Worm (Caenorhabditis elegans) whole organism, midembryonic: Measurements from ENCODE around the gene nadk-2.

ENCODE experiments used
- T22C8.4 ChIP-seq: fragments of 200-800 bp; sonication (Bioruptor generic); IDR thresholded peaks from 2 replicates; pipeline ENCODE4 v1.3.6; 2022; ENCODE audit warnings: missing genetic modification characterization, missing compliant biosample characterization
- cog-1 ChIP-seq: sonication (generic microtip); optimal IDR thresholded peaks from 2 replicates; lab custom pipeline; 2016; ENCODE audit warnings: missing genetic modification characterization, missing compliant biosample characterization
- flt-1 ChIP-seq: fragments of 200-800 bp; sonication (Bioruptor generic); IDR thresholded peaks from 2 replicates; pipeline ENCODE4 v1.3.6; 2022; ENCODE audit warnings: missing genetic modification characterization, missing compliant biosample characterization
- klf-2 ChIP-seq: fragments of 200-800 bp; sonication (Bioruptor generic); conservative IDR thresholded peaks from 2 replicates; pipeline ENCODE4 v1.3.6; 2022; ENCODE audit warnings: missing genetic modification reagents, missing genetic modification characterization, missing compliant biosample characterization
- tab-1 ChIP-seq: fragments of 200-800 bp; sonication (Bioruptor generic); IDR thresholded peaks from 2 replicates; pipeline ENCODE4 v1.3.6; 2022; ENCODE audit warnings: missing genetic modification characterization, missing compliant biosample characterization
- ztf-23 ChIP-seq: fragments of 200-800 bp; sonication (Bioruptor generic); IDR thresholded peaks from 2 replicates; pipeline ENCODE4 v1.3.6; 2022; ENCODE audit warnings: missing genetic modification reagents, missing genetic modification characterization, missing compliant biosample characterization
- ztf-29 ChIP-seq: fragments of 200-800 bp; sonication (Bioruptor generic); IDR thresholded peaks from 2 replicates; pipeline ENCODE4 v1.3.6; 2022; ENCODE audit warnings: missing genetic modification reagents, missing genetic modification characterization, missing compliant biosample characterization

DNA sequence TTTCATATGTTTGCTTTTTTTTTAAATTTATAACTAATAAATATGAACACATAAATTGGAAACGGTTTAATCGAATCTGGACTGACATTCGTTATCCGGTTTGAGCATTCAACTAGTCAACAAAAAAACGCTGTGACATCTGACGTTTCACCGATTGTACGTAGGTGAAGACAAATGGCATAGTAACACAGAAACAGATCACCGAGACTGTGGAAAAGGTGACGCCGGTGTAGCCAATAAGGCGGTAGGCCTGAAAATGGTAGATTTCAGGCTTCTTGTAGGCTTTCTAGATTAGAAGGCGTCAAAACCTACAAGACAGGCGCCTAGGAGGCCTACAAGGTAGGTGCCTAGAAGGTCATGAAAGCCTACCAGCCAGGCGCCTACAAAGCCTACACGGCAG, 21.9 kb downstream of the nadk-2 start:
- TF ChIP-seq klf-2 (GFP tag; lab: Robert Waterston, UW) (no peak), cog-1 (tag; lab: Kevin White, UChicago) (no peak), flt-1 (GFP tag; lab: Robert Waterston, UW) (no peak), ztf-29 (GFP tag; lab: Robert Waterston, UW) (no peak), ztf-23 (GFP tag; lab: Robert Waterston, UW) (no peak), tab-1 (GFP tag; lab: Robert Waterston, UW) (no peak), T22C8.4 (GFP tag; lab: Robert Waterston, UW) (no peak)
